Fruit fly (Drosophila melanogaster) whole organism, embryonic: Measurements from ENCODE around the gene Cpr11B.
A peak's percentile ranks its signal among the peaks of the same experiment; 100 is the strongest.

Experiments
- Abd-B ChIP-seq: fragments of 200-800 bp; sonication (Bioruptor generic); optimal IDR thresholded peaks from 2 replicates; lab custom pipeline; 2018; ENCODE audit warnings: missing biosample characterization, mild to moderate bottlenecking, missing genetic modification characterization, moderate library complexity
- CG13424 ChIP-seq: fragments of 200-800 bp; sonication (Bioruptor generic); optimal IDR thresholded peaks from 2 replicates; lab custom pipeline; 2019; ENCODE audit warnings: missing biosample characterization, mild to moderate bottlenecking, missing genetic modification characterization, moderate library complexity
- CG13775 ChIP-seq: fragments of 200-800 bp; sonication (Bioruptor generic); optimal IDR thresholded peaks from 3 replicates; lab custom pipeline; 2017; ENCODE audit warnings: missing biosample characterization, mild to moderate bottlenecking, missing genetic modification characterization
- CG16815 ChIP-seq: fragments of 200-800 bp; sonication (Bioruptor generic); optimal IDR thresholded peaks from 3 replicates; lab custom pipeline; 2017; ENCODE audit warnings: missing biosample characterization, mild to moderate bottlenecking, missing genetic modification characterization
- CG17829 ChIP-seq: fragments of 200-800 bp; optimal IDR thresholded peaks from 2 replicates; lab custom pipeline; 2019; ENCODE audit warnings: missing biosample characterization, mild to moderate bottlenecking, missing genetic modification characterization, moderate library complexity
- CG1792 ChIP-seq: fragments of 200-800 bp; sonication (Bioruptor generic); optimal IDR thresholded peaks from 2 replicates; lab custom pipeline; 2016; ENCODE audit warnings: missing biosample characterization, missing genetic modification characterization
- CG18619 ChIP-seq: fragments of 200-800 bp; sonication (Bioruptor generic); optimal IDR thresholded peaks from 3 replicates; lab custom pipeline; 2017; ENCODE audit warnings: missing biosample characterization, mild to moderate bottlenecking, missing genetic modification characterization
- CG18764 ChIP-seq: fragments of 200-800 bp; sonication (Bioruptor generic); optimal IDR thresholded peaks from 3 replicates; lab custom pipeline; 2016; ENCODE audit warnings: missing biosample characterization, missing genetic modification characterization
- CG2116 ChIP-seq: fragments of 200-800 bp; sonication (Bioruptor generic); optimal IDR thresholded peaks from 3 replicates; lab custom pipeline; 2018; ENCODE audit warnings: missing biosample characterization, mild to moderate bottlenecking, missing genetic modification characterization
- CG2875 ChIP-seq: fragments of 200-800 bp; sonication (Bioruptor generic); optimal IDR thresholded peaks from 2 replicates; lab custom pipeline; 2017; ENCODE audit warnings: missing biosample characterization, mild to moderate bottlenecking, missing genetic modification characterization, missing genetic modification reagents
- CG30403 ChIP-seq: fragments of 200-800 bp; sonication (Bioruptor generic); optimal IDR thresholded peaks from 3 replicates; lab custom pipeline; 2016; ENCODE audit warnings: missing biosample characterization, missing genetic modification characterization
- CG3995 ChIP-seq: fragments of 200-800 bp; sonication (Bioruptor generic); optimal IDR thresholded peaks from 3 replicates; lab custom pipeline; 2016; ENCODE audit warnings: missing biosample characterization, missing genetic modification characterization
- CG42726 ChIP-seq: fragments of 200-800 bp; sonication (Bioruptor generic); IDR thresholded peaks from 2 replicates; pipeline ENCODE4 v1.3.6; 2022; ENCODE audit warnings: missing biosample characterization, missing genetic modification characterization; ENCODE audit not compliant: partially characterized antibody
- CG4617 ChIP-seq: fragments of 200-800 bp; sonication (Bioruptor generic); optimal IDR thresholded peaks from 3 replicates; lab custom pipeline; 2016; ENCODE audit warnings: missing biosample characterization, missing genetic modification characterization, borderline replicate concordance
- CG6254 ChIP-seq: fragments of 200-800 bp; sonication (Bioruptor generic); optimal IDR thresholded peaks from 3 replicates; lab custom pipeline; 2017; ENCODE audit warnings: mild to moderate bottlenecking, missing biosample characterization, missing genetic modification reagents, missing genetic modification characterization
- CG6854 ChIP-seq: fragments of 200-800 bp; sonication (Bioruptor generic); optimal IDR thresholded peaks from 3 replicates; lab custom pipeline; 2017; ENCODE audit warnings: missing biosample characterization, mild to moderate bottlenecking, missing genetic modification characterization
- CG7987 ChIP-seq: fragments of 200-800 bp; sonication (Bioruptor generic); optimal IDR thresholded peaks from 2 replicates; lab custom pipeline; 2018; ENCODE audit warnings: missing biosample characterization, mild to moderate bottlenecking, missing genetic modification characterization, moderate library complexity
- D19A ChIP-seq: fragments of 200-800 bp; optimal IDR thresholded peaks from 3 replicates; lab custom pipeline; 2019; ENCODE audit warnings: missing biosample characterization, mild to moderate bottlenecking, missing genetic modification characterization, moderate library complexity
- Dek ChIP-seq: fragments of 200-800 bp; sonication (Bioruptor generic); optimal IDR thresholded peaks from 3 replicates; lab custom pipeline; 2019; ENCODE audit warnings: missing biosample characterization, mild to moderate bottlenecking, missing genetic modification characterization, moderate library complexity
- Drgx ChIP-seq: fragments of 200-800 bp; sonication (Bioruptor generic); IDR thresholded peaks from 2 replicates; pipeline ENCODE4 v1.3.6; 2022; ENCODE audit warnings: missing biosample characterization, missing genetic modification characterization
- Hr39 ChIP-seq: fragments of >200 bp; optimal IDR thresholded peaks from 2 replicates; lab custom pipeline; 2017
- NC2β ChIP-seq: fragments of 200-800 bp; sonication (Bioruptor generic); optimal IDR thresholded peaks from 2 replicates; lab custom pipeline; 2016; ENCODE audit warnings: missing biosample characterization, missing genetic modification characterization
- NK7.1 ChIP-seq: fragments of 200-800 bp; sonication (Bioruptor generic); optimal IDR thresholded peaks from 3 replicates; lab custom pipeline; 2016; ENCODE audit warnings: missing biosample characterization, missing genetic modification characterization
- Rx ChIP-seq: fragments of 200-800 bp; sonication (Bioruptor generic); IDR thresholded peaks from 2 replicates; pipeline ENCODE4 v1.3.6; 2022; ENCODE audit warnings: missing biosample characterization, missing genetic modification characterization
- Tbp ChIP-seq: fragments of >200 bp; optimal IDR thresholded peaks from 2 replicates; lab custom pipeline; 2018; ENCODE audit warnings: missing biosample characterization, missing genetic modification characterization
- Trl ChIP-seq, 3 experiments: fragments of >200 bp in 2 of 3; fragments of 200-800 bp in 1 of 3; sonication (Bioruptor generic) in 1 of 3; optimal IDR thresholded peaks; 2 replicates in 1 of 3; 3 replicates in 2 of 3; lab custom pipeline; 2016 to 2017; ENCODE audit warnings: missing biosample characterization in 1 of 3, missing genetic modification characterization in 1 of 3
- al ChIP-seq: fragments of 200-800 bp; sonication (Bioruptor generic); IDR thresholded peaks from 2 replicates; pipeline ENCODE4 v1.3.6; 2022; ENCODE audit warnings: missing biosample characterization, missing genetic modification characterization
- bab2 ChIP-seq: fragments of 200-800 bp; sonication (Bioruptor generic); optimal IDR thresholded peaks from 2 replicates; lab custom pipeline; 2016; ENCODE audit warnings: missing biosample characterization, missing genetic modification characterization
- bsh ChIP-seq, 2 experiments: fragments of 200-800 bp; sonication (Bioruptor generic); optimal IDR thresholded peaks; 2 replicates each; lab custom pipeline; 2017 to 2018; ENCODE audit warnings: mild to moderate bottlenecking in 2 of 2, missing biosample characterization in 2 of 2, missing genetic modification characterization in 2 of 2, moderate library complexity in 1 of 2
- cad ChIP-seq: fragments of >200 bp; optimal IDR thresholded peaks from 2 replicates; lab custom pipeline; 2017; ENCODE audit warnings: missing biosample characterization, missing genetic modification characterization
- dan ChIP-seq: fragments of 200-800 bp; sonication (Bioruptor generic); IDR thresholded peaks from 2 replicates; pipeline ENCODE4 v1.3.6; 2022; ENCODE audit warnings: missing biosample characterization, missing genetic modification characterization
- disco-r ChIP-seq: fragments of 200-800 bp; sonication (Bioruptor generic); optimal IDR thresholded peaks from 2 replicates; lab custom pipeline; 2016; ENCODE audit warnings: missing biosample characterization, missing genetic modification characterization
- dpn ChIP-seq, 2 experiments: fragments of 200-800 bp; sonication (Bioruptor generic); optimal IDR thresholded peaks; 3 replicates each; lab custom pipeline; 2016; ENCODE audit warnings: missing biosample characterization in 2 of 2, missing genetic modification characterization in 2 of 2
- emc ChIP-seq: fragments of 200-800 bp; sonication (Bioruptor generic); optimal IDR thresholded peaks from 2 replicates; lab custom pipeline; 2016; ENCODE audit warnings: missing biosample characterization, missing genetic modification characterization
- esg ChIP-seq: fragments of 200-800 bp; sonication (Bioruptor generic); conservative IDR thresholded peaks from 2 replicates; pipeline ENCODE4 v1.3.6; 2022; ENCODE audit warnings: missing biosample characterization, missing genetic modification characterization
- gro ChIP-seq: fragments of 200-800 bp; sonication (Bioruptor generic); optimal IDR thresholded peaks from 2 replicates; lab custom pipeline; 2016; ENCODE audit warnings: missing biosample characterization, missing genetic modification characterization
- her ChIP-seq: fragments of 200-800 bp; sonication (Bioruptor generic); optimal IDR thresholded peaks from 2 replicates; lab custom pipeline; 2016; ENCODE audit warnings: missing biosample characterization, missing genetic modification characterization
- lmd ChIP-seq: fragments of 200-800 bp; sonication (Bioruptor generic); IDR thresholded peaks from 2 replicates; pipeline ENCODE4 v1.3.6; 2022; ENCODE audit warnings: missing biosample characterization, missing genetic modification characterization
- luna ChIP-seq: fragments of 200-800 bp; sonication (Bioruptor generic); optimal IDR thresholded peaks from 2 replicates; lab custom pipeline; 2016; ENCODE audit warnings: missing biosample characterization, missing genetic modification characterization
- mam ChIP-seq: fragments of 200-800 bp; sonication (Bioruptor generic); optimal IDR thresholded peaks from 3 replicates; lab custom pipeline; 2016; ENCODE audit warnings: missing biosample characterization, missing genetic modification characterization
- psq ChIP-seq: fragments of 200-800 bp; sonication (Bioruptor generic); optimal IDR thresholded peaks from 2 replicates; lab custom pipeline; 2017; ENCODE audit warnings: missing biosample characterization, missing genetic modification characterization
- row ChIP-seq: fragments of 200-800 bp; sonication (Bioruptor generic); IDR thresholded peaks from 3 replicates; pipeline ENCODE4 v1.3.6; 2022; ENCODE audit warnings: missing biosample characterization, missing genetic modification characterization
- sc ChIP-seq, 3 experiments: fragments of >200 bp in 2 of 3; fragments of 200-800 bp in 1 of 3; sonication (Bioruptor generic) in 1 of 3; optimal IDR thresholded peaks; 2 replicates in 2 of 3; 3 replicates in 1 of 3; lab custom pipeline; 2017; ENCODE audit warnings: mild to moderate bottlenecking in 1 of 3, missing biosample characterization in 1 of 3, missing genetic modification characterization in 1 of 3, missing genetic modification reagents in 1 of 3
- schlank ChIP-seq: fragments of 200-800 bp; sonication (Bioruptor generic); optimal IDR thresholded peaks from 2 replicates; lab custom pipeline; 2018; ENCODE audit warnings: missing biosample characterization, mild to moderate bottlenecking, missing genetic modification characterization
- seq ChIP-seq: fragments of 200-800 bp; sonication (Bioruptor generic); IDR thresholded peaks from 2 replicates; pipeline ENCODE4 v1.3.6; 2022; ENCODE audit warnings: missing biosample characterization, missing genetic modification characterization
- slbo ChIP-seq: fragments of 200-800 bp; sonication (Bioruptor generic); IDR thresholded peaks from 2 replicates; pipeline ENCODE4 v1.3.6; 2022; ENCODE audit warnings: missing biosample characterization, missing genetic modification characterization
- unpg ChIP-seq: fragments of 200-800 bp; sonication (Bioruptor generic); optimal IDR thresholded peaks from 3 replicates; lab custom pipeline; 2018; ENCODE audit warnings: missing biosample characterization, mild to moderate bottlenecking, missing genetic modification characterization, moderate library complexity
- usp ChIP-seq: fragments of >200 bp; optimal IDR thresholded peaks from 2 replicates; lab custom pipeline; 2017; ENCODE audit warnings: missing biosample characterization, missing genetic modification characterization
- vfl ChIP-seq: fragments of 200-800 bp; sonication (Bioruptor generic); optimal IDR thresholded peaks from 2 replicates; lab custom pipeline; 2016; ENCODE audit warnings: missing biosample characterization, missing genetic modification characterization
- yki ChIP-seq: fragments of >200 bp; optimal IDR thresholded peaks from 3 replicates; lab custom pipeline; 2018

The Cpr11B gene

DNA sequence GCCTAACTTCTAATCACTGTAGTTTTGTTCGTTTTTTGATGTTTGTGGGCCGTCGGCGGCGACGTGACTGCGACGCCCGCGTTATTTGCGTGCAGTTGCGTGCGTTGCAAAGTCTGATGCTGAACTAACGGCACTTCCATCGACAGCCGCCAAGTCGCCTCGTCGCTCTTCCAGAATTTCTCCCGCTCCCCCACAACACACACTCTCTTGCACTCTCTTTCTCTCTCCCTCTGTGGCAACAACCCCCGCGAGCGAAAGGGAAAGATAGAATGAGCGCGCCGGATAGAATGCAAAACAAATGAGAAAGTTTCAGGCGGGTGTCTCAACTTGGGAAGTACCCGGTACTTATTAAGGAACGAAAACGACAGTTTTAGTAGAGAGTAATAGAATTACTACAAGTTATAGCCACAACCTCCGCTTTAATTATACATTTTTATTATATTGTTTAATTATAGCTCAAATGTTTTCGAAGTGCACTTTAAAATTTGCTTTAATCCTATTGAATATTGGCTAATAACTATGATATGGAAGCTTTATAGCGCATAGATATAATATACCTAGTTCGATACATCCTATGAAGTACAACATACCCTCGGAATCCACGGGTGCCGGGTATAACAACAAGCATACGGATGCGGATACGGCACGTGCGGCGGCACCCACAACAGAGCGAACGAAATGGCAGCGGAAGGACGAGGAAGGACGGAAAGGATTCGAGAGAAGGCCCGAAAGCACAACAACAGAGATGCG lies 5.9 kb upstream of the Cpr11B start (continued):
- TF ChIP-seq Tbp (GFP tag; lab: Kevin White, UChicago): no peak
- TF ChIP-seq Rx: no peak; the same call in 1 of the 2 replicates
- no peak for TF ChIP-seq CG4617
- TF ChIP-seq row: peak; percentile 53
- TF ChIP-seq unpg (GFP tag; lab: Kevin White, UChicago): peak; percentile 5
- TF ChIP-seq psq: no peak
- peak; percentile 13 for TF ChIP-seq CG18619 (GFP tag; lab: Kevin White, UChicago)
- TF ChIP-seq CG16815: no peak
- no peak for TF ChIP-seq disco-r (GFP tag; lab: Kevin White, UChicago)
- no peak for TF ChIP-seq dpn (GFP tag; optimal IDR thresholded peaks at IDR 0.05; lab: Kevin White, UChicago)
- no peak for TF ChIP-seq CG1792 (GFP tag; lab: Kevin White, UChicago)
- TF ChIP-seq Trl (optimal IDR thresholded peaks at IDR 0.05; lab: Kevin White, UChicago): peak; percentile 38 to 65
- no peak for TF ChIP-seq Trl (GFP tag; optimal IDR thresholded peaks at IDR 0.05; lab: Kevin White, UChicago)
- no peak for TF ChIP-seq mam (GFP tag; lab: Kevin White, UChicago)
- no peak for TF ChIP-seq cad (GFP tag; lab: Kevin White, UChicago)
- peak in 1 of 2 experiments; percentile 44 for TF ChIP-seq bsh (GFP tag; optimal IDR thresholded peaks at IDR 0.05; lab: Kevin White, UChicago)
- no peak for TF ChIP-seq CG13775 (GFP tag; lab: Kevin White, UChicago)
- TF ChIP-seq emc (GFP tag; lab: Kevin White, UChicago): no peak
- no peak for TF ChIP-seq NK7.1 (GFP tag; lab: Kevin White, UChicago)
- no peak for TF ChIP-seq CG2116 (GFP tag; lab: Kevin White, UChicago)
- TF ChIP-seq CG7987 (GFP tag; lab: Kevin White, UChicago): no peak
- TF ChIP-seq gro (GFP tag; lab: Kevin White, UChicago): no peak
- TF ChIP-seq usp (GFP tag; lab: Kevin White, UChicago): no peak
- peak; percentile 20 for TF ChIP-seq lmd (GFP tag; lab: Robert Waterston, UW)
- TF ChIP-seq sc (optimal IDR thresholded peaks at IDR 0.05; lab: Kevin White, UChicago): no peak
- peak; percentile 40 for TF ChIP-seq sc (GFP tag; optimal IDR thresholded peaks at IDR 0.05; lab: Kevin White, UChicago)
- no peak for TF ChIP-seq dan (GFP tag; lab: Robert Waterston, UW)
- TF ChIP-seq CG30403 (GFP tag; lab: Kevin White, UChicago): no peak
- no peak for TF ChIP-seq Hr39
- TF ChIP-seq slbo (GFP tag; lab: Robert Waterston, UW): peak; percentile 17; the same call in 1 of the 2 replicates
- TF ChIP-seq esg (GFP tag; lab: Robert Waterston, UW): peak; percentile 49
- no peak for TF ChIP-seq her (GFP tag; lab: Kevin White, UChicago)
- TF ChIP-seq al (GFP tag; lab: Robert Waterston, UW): no peak
- TF ChIP-seq CG13424 (tag; lab: Kevin White, UChicago): peak; percentile 26
- peak; percentile 20 for TF ChIP-seq CG2875 (GFP tag; lab: Kevin White, UChicago)
- TF ChIP-seq Dek (tag; lab: Kevin White, UChicago): peak; percentile 41
- no peak for TF ChIP-seq bab2 (GFP tag; lab: Kevin White, UChicago)
- no peak for TF ChIP-seq D19A (tag; lab: Kevin White, UChicago)
- no peak for TF ChIP-seq NC2β (GFP tag; lab: Kevin White, UChicago)
- no peak for TF ChIP-seq vfl (GFP tag; lab: Kevin White, UChicago)
- TF ChIP-seq yki: peak; percentile 19
- no peak for TF ChIP-seq Abd-B (GFP tag; lab: Kevin White, UChicago)
- no peak for TF ChIP-seq CG18764 (GFP tag; lab: Kevin White, UChicago)
- TF ChIP-seq CG17829 (tag; lab: Kevin White, UChicago): peak; percentile 5
- TF ChIP-seq CG42726 (GFP tag; lab: Robert Waterston, UW): no peak
- no peak for TF ChIP-seq CG6254
- no peak for TF ChIP-seq CG6854 (GFP tag; lab: Kevin White, UChicago)
- TF ChIP-seq Drgx (GFP tag; lab: Robert Waterston, UW): no peak
- no peak for TF ChIP-seq CG3995 (GFP tag; lab: Kevin White, UChicago)
- TF ChIP-seq seq (GFP tag; lab: Robert Waterston, UW): no peak
- TF ChIP-seq schlank (tag; lab: Kevin White, UChicago): no peak
- TF ChIP-seq luna: no peak
